Worm (Caenorhabditis elegans) whole organism, young adult: ENCODE measurements around the gene str-10.

Experiments
- B0019.2 ChIP-seq: fragments of 200-800 bp; sonication (Bioruptor generic); conservative IDR thresholded peaks from 2 replicates; pipeline ENCODE4 v1.3.6; 2022; ENCODE audit warnings: missing genetic modification reagents, missing genetic modification characterization, missing compliant biosample characterization
- B0336.3 ChIP-seq: fragments of 200-800 bp; sonication (Bioruptor generic); IDR thresholded peaks from 2 replicates; pipeline ENCODE4 v1.3.6; 2022; ENCODE audit warnings: missing genetic modification characterization, missing compliant biosample characterization
- C06A6.2 ChIP-seq: fragments of 200-800 bp; sonication (Bioruptor generic); conservative IDR thresholded peaks from 2 replicates; pipeline ENCODE4 v1.3.6; 2022; ENCODE audit warnings: missing genetic modification characterization, missing compliant biosample characterization
- C17E4.6 ChIP-seq: fragments of 200-800 bp; sonication (Bioruptor generic); IDR thresholded peaks from 2 replicates; pipeline ENCODE4 v1.3.6; 2022; ENCODE audit warnings: missing genetic modification reagents, missing genetic modification characterization, missing compliant biosample characterization
- D2030.7 ChIP-seq: fragments of 200-800 bp; sonication (Bioruptor generic); IDR thresholded peaks from 2 replicates; pipeline ENCODE4 v1.3.6; 2022; ENCODE audit warnings: missing genetic modification reagents, missing genetic modification characterization, missing compliant biosample characterization
- F22D6.2 ChIP-seq: sonication (generic microtip); optimal IDR thresholded peaks from 2 replicates; lab custom pipeline; 2016; ENCODE audit warnings: mild to moderate bottlenecking, missing genetic modification characterization, missing compliant biosample characterization
- F33H1.4 ChIP-seq: fragments of 200-800 bp; sonication (Bioruptor generic); IDR thresholded peaks from 2 replicates; pipeline ENCODE4 v1.3.6; 2022; ENCODE audit warnings: missing genetic modification reagents, missing genetic modification characterization, missing compliant biosample characterization
- F37B4.10 ChIP-seq: fragments of 200-800 bp; sonication (Bioruptor generic); IDR thresholded peaks from 2 replicates; pipeline ENCODE4 v1.3.6; 2022; ENCODE audit warnings: missing genetic modification characterization, missing compliant biosample characterization
- F39B2.1 ChIP-seq: fragments of 200-800 bp; sonication (Bioruptor generic); IDR thresholded peaks from 2 replicates; pipeline ENCODE4 v1.3.6; 2022; ENCODE audit warnings: missing genetic modification reagents, missing genetic modification characterization, missing compliant biosample characterization
- F49E8.2 ChIP-seq: sonication (generic microtip); optimal IDR thresholded peaks from 3 replicates; lab custom pipeline; 2017; ENCODE audit warnings: missing genetic modification characterization, mild to moderate bottlenecking, missing compliant biosample characterization, antibody characterized with exemption, moderate library complexity; ENCODE audit not compliant: insufficient read depth
- F52B5.7 ChIP-seq: sonication (generic microtip); optimal IDR thresholded peaks from 2 replicates; lab custom pipeline; 2016; ENCODE audit warnings: mild to moderate bottlenecking, missing genetic modification characterization, missing compliant biosample characterization
- F57A8.1 ChIP-seq: fragments of 200-800 bp; sonication (Bioruptor generic); optimal IDR thresholded peaks from 2 replicates; lab custom pipeline; 2018; ENCODE audit warnings: mild to moderate bottlenecking, missing genetic modification characterization, moderate library complexity, missing compliant biosample characterization
- F57C9.4 ChIP-seq: sonication (generic microtip); optimal IDR thresholded peaks from 2 replicates; lab custom pipeline; 2017; ENCODE audit warnings: mild to moderate bottlenecking, missing genetic modification characterization, missing compliant biosample characterization
- K11D2.4 ChIP-seq: fragments of 200-800 bp; sonication (Bioruptor generic); IDR thresholded peaks from 2 replicates; pipeline ENCODE4 v1.3.6; 2022; ENCODE audit warnings: missing genetic modification reagents, missing genetic modification characterization, missing compliant biosample characterization
- T26A5.8 ChIP-seq: sonication (generic microtip); optimal IDR thresholded peaks from 2 replicates; lab custom pipeline; 2016; ENCODE audit warnings: missing genetic modification characterization, missing compliant biosample characterization
- Y53G8AR.9 ChIP-seq: fragments of 200-800 bp; sonication (Bioruptor generic); conservative IDR thresholded peaks from 2 replicates; pipeline ENCODE4 v1.3.6; 2022; ENCODE audit warnings: missing genetic modification reagents, missing genetic modification characterization, missing compliant biosample characterization
- ZK185.1 ChIP-seq: sonication (generic microtip); optimal IDR thresholded peaks from 2 replicates; lab custom pipeline; 2016; ENCODE audit warnings: mild to moderate bottlenecking, missing genetic modification characterization, missing compliant biosample characterization; ENCODE audit not compliant: poor library complexity, severe bottlenecking
- akir-1 ChIP-seq: fragments of 200-800 bp; sonication (Bioruptor generic); optimal IDR thresholded peaks from 2 replicates; lab custom pipeline; 2018; ENCODE audit warnings: mild to moderate bottlenecking, missing genetic modification characterization, moderate library complexity, missing compliant biosample characterization
- attf-3 ChIP-seq: fragments of 200-800 bp; sonication (Bioruptor generic); conservative IDR thresholded peaks from 2 replicates; pipeline ENCODE4 v1.3.6; 2022; ENCODE audit warnings: missing genetic modification reagents, missing genetic modification characterization, missing compliant biosample characterization
- bed-2 ChIP-seq: fragments of 200-800 bp; sonication (Bioruptor generic); IDR thresholded peaks from 2 replicates; pipeline ENCODE4 v1.3.6; 2022; ENCODE audit warnings: missing genetic modification reagents, missing genetic modification characterization, missing compliant biosample characterization
- ccch-3 ChIP-seq: fragments of 200-800 bp; sonication (Bioruptor generic); optimal IDR thresholded peaks from 2 replicates; lab custom pipeline; 2018; ENCODE audit warnings: mild to moderate bottlenecking, missing genetic modification characterization, missing compliant biosample characterization
- ceh-40 ChIP-seq: fragments of 200-800 bp; sonication (Bioruptor generic); IDR thresholded peaks from 2 replicates; pipeline ENCODE4 v1.3.6; 2022; ENCODE audit warnings: missing genetic modification characterization, missing compliant biosample characterization
- ceh-79 ChIP-seq: sonication (generic microtip); optimal IDR thresholded peaks from 2 replicates; lab custom pipeline; 2017; ENCODE audit warnings: mild to moderate bottlenecking, missing genetic modification characterization, missing compliant biosample characterization
- ceh-91 ChIP-seq: fragments of 200-800 bp; sonication (Bioruptor generic); IDR thresholded peaks from 2 replicates; pipeline ENCODE4 v1.3.6; 2022; ENCODE audit warnings: missing genetic modification reagents, missing genetic modification characterization, missing compliant biosample characterization
- dpff-1 ChIP-seq: sonication (generic microtip); optimal IDR thresholded peaks from 2 replicates; lab custom pipeline; 2017; ENCODE audit warnings: mild to moderate bottlenecking, missing genetic modification characterization, missing compliant biosample characterization
- dpl-1 ChIP-seq: fragments of 150-350 bp; optimal IDR thresholded peaks from 2 replicates; lab custom pipeline; 2014; ENCODE audit warnings: missing biosample characterization, missing genetic modification reagents, missing genetic modification characterization
- efl-1 ChIP-seq: fragments of 150-350 bp; optimal IDR thresholded peaks from 2 replicates; lab custom pipeline; 2014; ENCODE audit warnings: missing biosample characterization, missing genetic modification reagents, missing genetic modification characterization
- him-1 ChIP-seq: sonication (generic microtip); optimal IDR thresholded peaks from 2 replicates; lab custom pipeline; 2016; ENCODE audit warnings: missing genotype, missing genetic modification reagents, missing genetic modification characterization, missing compliant biosample characterization
- hrde-1 ChIP-seq: sonication (generic microtip); optimal IDR thresholded peaks from 2 replicates; lab custom pipeline; 2016; ENCODE audit warnings: missing genetic modification characterization, mild to moderate bottlenecking, missing compliant biosample characterization, moderate library complexity, missing genotype, missing genetic modification reagents, borderline replicate concordance
- hsf-1 ChIP-seq: fragments of 200-800 bp; sonication (Bioruptor generic); IDR thresholded peaks from 2 replicates; pipeline ENCODE4 v1.3.6; 2022; ENCODE audit warnings: missing genetic modification reagents, missing genetic modification characterization, missing compliant biosample characterization
- lin-26 ChIP-seq: fragments of 200-800 bp; sonication (Bioruptor generic); IDR thresholded peaks from 2 replicates; pipeline ENCODE4 v1.3.6; 2022; ENCODE audit warnings: missing genetic modification reagents, missing genetic modification characterization, missing compliant biosample characterization
- lin-35 ChIP-seq, 3 experiments: fragments of 150-350 bp in 2 of 3; sonication (generic microtip) in 1 of 3; optimal IDR thresholded peaks; 2 replicates each; lab custom pipeline; 2014 to 2018; ENCODE audit warnings: missing biosample characterization in 3 of 3, missing genetic modification characterization in 3 of 3, missing genetic modification reagents in 3 of 3
- lin-40 ChIP-seq: sonication (generic microtip); optimal IDR thresholded peaks from 2 replicates; lab custom pipeline; 2016; ENCODE audit warnings: missing genetic modification characterization, mild to moderate bottlenecking, missing compliant biosample characterization, missing genotype, missing genetic modification reagents
- madf-10 ChIP-seq: sonication (generic microtip); optimal IDR thresholded peaks from 2 replicates; lab custom pipeline; 2016; ENCODE audit warnings: mild to moderate bottlenecking, missing genetic modification characterization, missing compliant biosample characterization
- madf-6 ChIP-seq: fragments of 200-800 bp; sonication (Bioruptor generic); IDR thresholded peaks from 2 replicates; pipeline ENCODE4 v1.3.6; 2022; ENCODE audit warnings: missing genetic modification reagents, missing genetic modification characterization, missing compliant biosample characterization
- nfya-1 ChIP-seq: sonication (generic microtip); optimal IDR thresholded peaks from 2 replicates; lab custom pipeline; 2017; ENCODE audit warnings: antibody characterized with exemption, missing compliant biosample characterization, missing genetic modification characterization, borderline replicate concordance; ENCODE audit not compliant: insufficient read depth
- nfyb-1 ChIP-seq: fragments of 200-800 bp; sonication (Bioruptor generic); IDR thresholded peaks from 2 replicates; pipeline ENCODE4 v1.3.6; 2022; ENCODE audit warnings: missing genetic modification reagents, missing genetic modification characterization, missing compliant biosample characterization
- nhr-120 ChIP-seq: fragments of 200-800 bp; sonication (Bioruptor generic); IDR thresholded peaks from 2 replicates; pipeline ENCODE4 v1.3.6; 2022; ENCODE audit warnings: missing genetic modification characterization, missing compliant biosample characterization
- nhr-179 ChIP-seq: sonication (generic microtip); optimal IDR thresholded peaks from 2 replicates; lab custom pipeline; 2016; ENCODE audit warnings: mild to moderate bottlenecking, missing genetic modification characterization, missing compliant biosample characterization
- nhr-90 ChIP-seq: sonication (generic microtip); optimal IDR thresholded peaks from 2 replicates; lab custom pipeline; 2016; ENCODE audit warnings: missing genotype, mild to moderate bottlenecking, missing genetic modification characterization, missing compliant biosample characterization
- pbrm-1 ChIP-seq: fragments of 200-800 bp; sonication (Bioruptor generic); IDR thresholded peaks from 2 replicates; pipeline ENCODE4 v1.3.6; 2022; ENCODE audit warnings: missing genetic modification reagents, missing genetic modification characterization, missing compliant biosample characterization
- pha-4 ChIP-seq: fragments of 150-350 bp; sonication (generic microtip); optimal IDR thresholded peaks from 2 replicates; lab custom pipeline; 2014; ENCODE audit warnings: missing biosample characterization, missing genetic modification reagents, missing genetic modification characterization
- repo-1 ChIP-seq: sonication (generic microtip); optimal IDR thresholded peaks from 2 replicates; lab custom pipeline; 2017; ENCODE audit warnings: mild to moderate bottlenecking, missing genetic modification characterization, missing compliant biosample characterization
- somi-1 ChIP-seq: fragments of 200-800 bp; sonication (Bioruptor generic); optimal IDR thresholded peaks from 2 replicates; lab custom pipeline; 2018; ENCODE audit warnings: mild to moderate bottlenecking, missing genetic modification characterization, missing compliant biosample characterization
- unc-62 ChIP-seq: fragments of 150-350 bp; optimal IDR thresholded peaks from 2 replicates; lab custom pipeline; 2014; ENCODE audit warnings: missing biosample characterization, missing genetic modification reagents, missing genetic modification characterization
- ztf-18 ChIP-seq: sonication (generic microtip); optimal IDR thresholded peaks from 2 replicates; lab custom pipeline; 2016; ENCODE audit warnings: missing genotype, mild to moderate bottlenecking, missing genetic modification characterization, missing compliant biosample characterization
- ztf-26 ChIP-seq: sonication (generic microtip); optimal IDR thresholded peaks from 2 replicates; lab custom pipeline; 2017; ENCODE audit warnings: missing genetic modification characterization, missing compliant biosample characterization
- ztf-3 ChIP-seq: fragments of 200-800 bp; sonication (Bioruptor generic); optimal IDR thresholded peaks from 2 replicates; lab custom pipeline; 2018; ENCODE audit warnings: mild to moderate bottlenecking, missing genetic modification characterization, missing compliant biosample characterization
- ztf-6 ChIP-seq: fragments of 200-800 bp; sonication (Bioruptor generic); IDR thresholded peaks from 2 replicates; pipeline ENCODE4 v1.3.6; 2022; ENCODE audit warnings: missing genetic modification reagents, missing genetic modification characterization, missing compliant biosample characterization

Gene str-10

ce11 chrX:13121104-13121503 is 38.7 kb downstream of the str-10 start (continued):
- TF ChIP-seq nhr-120 (GFP tag; lab: Robert Waterston, UW) (no peak), somi-1 (GFP tag; lab: Kevin White, UChicago) (peak; percentile 81), hsf-1 (0 out of 2 replicates have a peak, but pooled peaks have one; percentile 23), ccch-3 (GFP tag; lab: Kevin White, UChicago) (no peak), pbrm-1 (peak; percentile 95), repo-1 (peak; percentile 68), B0019.2 (no peak), Y53G8AR.9 (GFP tag; lab: Robert Waterston, UW) (no peak; the same call in 1 of the 2 replicates), ztf-6 (GFP tag; lab: Robert Waterston, UW) (peak; percentile 80; the same call in 1 of the 2 replicates), D2030.7 (GFP tag; lab: Robert Waterston, UW) (peak; percentile 88), F49E8.2 (tag; lab: Kevin White, UChicago) (peak; percentile 33), lin-40 (tag; lab: Kevin White, UChicago) (peak; percentile 83), akir-1 (GFP tag; lab: Kevin White, UChicago) (peak; percentile 47), efl-1 (GFP tag; lab: Kevin White, UChicago) (no peak), C17E4.6 (GFP tag; lab: Robert Waterston, UW) (no peak), B0336.3 (GFP tag; lab: Robert Waterston, UW) (no peak), nhr-179 (tag; lab: Kevin White, UChicago) (no peak), C06A6.2 (no peak; the same call in 1 of the 2 replicates), hrde-1 (tag; lab: Kevin White, UChicago) (no peak), him-1 (tag; lab: Kevin White, UChicago) (peak; percentile 37), F39B2.1 (no peak), K11D2.4 (GFP tag; lab: Robert Waterston, UW) (peak; percentile 44; the same call in 1 of the 2 replicates), bed-2 (peak; percentile 66; the same call in 1 of the 2 replicates), nfyb-1 (GFP tag; lab: Robert Waterston, UW) (no peak; the same call in 1 of the 2 replicates), madf-10 (tag; lab: Kevin White, UChicago) (peak; percentile 46), F37B4.10 (GFP tag; lab: Robert Waterston, UW) (no peak), ztf-18 (tag; lab: Kevin White, UChicago) (peak; percentile 71), F57A8.1 (GFP tag; lab: Kevin White, UChicago) (no peak), pha-4 (tag; lab: Kevin White, UChicago) (no peak), nhr-90 (tag; lab: Kevin White, UChicago) (no peak), lin-26 (no peak; the same call in none of the 2 replicates), F57C9.4 (tag; lab: Kevin White, UChicago) (no peak), attf-3 (GFP tag; lab: Robert Waterston, UW) (peak; percentile 56; the same call in 1 of the 2 replicates), madf-6 (GFP tag; lab: Robert Waterston, UW) (no peak), ztf-26 (peak; percentile 81), nfya-1 (tag; lab: Kevin White, UChicago) (no peak), T26A5.8 (tag; lab: Kevin White, UChicago) (peak; percentile 84), lin-35 (GFP tag; optimal IDR thresholded peaks at IDR 0.05; lab: Kevin White, UChicago) (peak in 1 of 3 experiments; percentile 72), F33H1.4 (GFP tag; lab: Robert Waterston, UW) (no peak), dpff-1 (tag; lab: Kevin White, UChicago) (no peak), ZK185.1 (peak; percentile 64), ceh-91 (GFP tag; lab: Robert Waterston, UW) (no peak), F52B5.7 (tag; lab: Kevin White, UChicago) (peak; percentile 77), F22D6.2 (tag; lab: Kevin White, UChicago) (no peak), ceh-79 (tag; lab: Kevin White, UChicago) (peak; percentile 67), dpl-1 (no peak), ceh-40 (GFP tag; lab: Robert Waterston, UW) (no peak), ztf-3 (peak; percentile 16), unc-62 (no peak)
